Worm (Caenorhabditis elegans) whole organism, L4 larva: ENCODE data around the gene bath-24.

Experiments
- Y75B8A.6 ChIP-seq: fragments of 200-800 bp; sonication (Bioruptor generic); IDR thresholded peaks from 2 replicates; pipeline ENCODE4 v1.3.6; 2022; ENCODE audit warnings: missing genetic modification reagents, missing genetic modification characterization, missing compliant biosample characterization
- ces-1 ChIP-seq: fragments of 150-350 bp; sonication (generic microtip); optimal IDR thresholded peaks from 4 replicates; lab custom pipeline; 2014; ENCODE audit warnings: missing biosample characterization, missing genetic modification reagents, missing genetic modification characterization
- jun-1 ChIP-seq: fragments of 150-350 bp; optimal IDR thresholded peaks from 2 replicates; lab custom pipeline; 2014; ENCODE audit warnings: missing biosample characterization, missing genetic modification reagents, missing genetic modification characterization
- mdl-1 ChIP-seq, 2 experiments: fragments of 150-350 bp in 1 of 2; sonication (generic microtip) in 1 of 2; optimal IDR thresholded peaks; 2 replicates each; lab custom pipeline; 2014 to 2017; ENCODE audit warnings: missing biosample characterization in 2 of 2, missing genetic modification characterization in 2 of 2
- mxl-2 ChIP-seq: fragments of 200-800 bp; sonication (Bioruptor generic); conservative IDR thresholded peaks from 2 replicates; pipeline ENCODE4 v1.3.6; 2022; ENCODE audit warnings: missing genetic modification reagents, missing genetic modification characterization, missing compliant biosample characterization
- nhr-237 ChIP-seq: sonication (generic microtip); optimal IDR thresholded peaks from 2 replicates; lab custom pipeline; 2017; ENCODE audit warnings: missing biosample characterization, missing genetic modification characterization

DNA sequence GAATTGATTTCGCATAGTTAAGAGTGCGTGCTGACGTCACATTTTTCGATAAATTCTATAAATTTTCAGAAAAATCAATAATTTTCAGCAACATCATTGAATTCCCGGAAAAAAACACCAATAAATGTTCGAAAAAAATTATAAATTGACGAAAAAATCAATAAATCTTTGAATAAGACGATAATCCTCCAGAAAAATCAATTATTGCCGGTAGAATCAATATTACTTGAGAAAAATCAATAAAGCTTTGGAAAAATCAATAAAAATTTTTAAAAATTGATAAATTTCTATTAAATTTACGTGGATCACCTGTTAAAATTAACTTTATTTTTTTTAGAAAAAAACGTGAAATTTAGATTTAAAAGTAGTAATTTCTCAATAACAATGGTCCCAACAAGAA is 31.5 kb downstream of the bath-24 start:
- TF ChIP-seq nhr-237 (tag; lab: Kevin White, UChicago) = no peak
- TF ChIP-seq jun-1 = no peak
- TF ChIP-seq mdl-1 (tag; optimal IDR thresholded peaks at IDR 0.05; lab: Kevin White, UChicago) = no peak
- TF ChIP-seq ces-1 = no peak
- TF ChIP-seq mxl-2 = no peak
- no peak for TF ChIP-seq Y75B8A.6 (GFP tag; lab: Robert Waterston, UW)
